Worm (Caenorhabditis elegans) whole organism, L4 larva: ENCODE data around the gene C15H9.5.

Source experiments
- D1046.2 ChIP-seq: fragments of 200-800 bp; sonication (Bioruptor generic); IDR thresholded peaks from 2 replicates; pipeline ENCODE4 v1.3.6; 2022; ENCODE audit warnings: missing genetic modification characterization, missing compliant biosample characterization
- F10B5.3 ChIP-seq: sonication (generic microtip); optimal IDR thresholded peaks from 2 replicates; lab custom pipeline; 2016; ENCODE audit warnings: mild to moderate bottlenecking, missing genetic modification characterization, missing compliant biosample characterization
- F37D6.2 ChIP-seq: sonication (generic microtip); optimal IDR thresholded peaks from 2 replicates; lab custom pipeline; 2016; ENCODE audit warnings: mild to moderate bottlenecking, missing genetic modification characterization, missing compliant biosample characterization
- F44E2.7 ChIP-seq: fragments of 200-800 bp; sonication (Bioruptor generic); IDR thresholded peaks from 2 replicates; pipeline ENCODE4 v2.1.2; 2022; ENCODE audit warnings: missing genetic modification characterization, missing compliant biosample characterization
- Y75B8A.6 ChIP-seq: fragments of 200-800 bp; sonication (Bioruptor generic); IDR thresholded peaks from 2 replicates; pipeline ENCODE4 v1.3.6; 2022; ENCODE audit warnings: missing genetic modification reagents, missing genetic modification characterization, missing compliant biosample characterization
- ZK546.5 ChIP-seq, 2 experiments: sonication (generic microtip); optimal IDR thresholded peaks; 2 replicates each; lab custom pipeline; 2017; ENCODE audit warnings: missing biosample characterization in 2 of 2, missing genetic modification characterization in 2 of 2
- aha-1 ChIP-seq: fragments of 150-350 bp; peaks from one replicate; lab custom pipeline; 2014; ENCODE audit warnings: missing biosample characterization, missing genetic modification characterization
- ama-1 ChIP-seq: fragments of 150-350 bp; optimal IDR thresholded peaks from 2 replicates; lab custom pipeline; 2014; ENCODE audit warnings: inconsistent platforms, mixed read lengths
- attf-4 ChIP-seq: sonication (generic microtip); optimal IDR thresholded peaks from 3 replicates; lab custom pipeline; 2017; ENCODE audit warnings: missing biosample characterization, missing genetic modification characterization
- ceh-32 ChIP-seq: sonication (generic microtip); optimal IDR thresholded peaks from 2 replicates; lab custom pipeline; 2016; ENCODE audit warnings: mild to moderate bottlenecking, missing genetic modification characterization, missing compliant biosample characterization; ENCODE audit not compliant: poor library complexity
- ceh-44 ChIP-seq: fragments of 200-800 bp; sonication (Bioruptor generic); IDR thresholded peaks from 2 replicates; pipeline ENCODE4 v1.3.6; 2022; ENCODE audit warnings: missing genetic modification reagents, missing genetic modification characterization, missing compliant biosample characterization
- ctbp-1 ChIP-seq: fragments of 200-800 bp; sonication (Bioruptor generic); IDR thresholded peaks from 2 replicates; pipeline ENCODE4 v1.3.6; 2022; ENCODE audit warnings: missing genetic modification reagents, missing genetic modification characterization, missing compliant biosample characterization
- daf-19 ChIP-seq: fragments of 200-800 bp; sonication (Bioruptor generic); conservative IDR thresholded peaks from 2 replicates; pipeline ENCODE4 v1.3.6; 2022; ENCODE audit warnings: missing genetic modification characterization, missing compliant biosample characterization
- daf-8 ChIP-seq: fragments of 200-800 bp; sonication (Bioruptor generic); IDR thresholded peaks from 2 replicates; pipeline ENCODE4 v1.3.6; 2022; ENCODE audit warnings: missing genetic modification characterization, missing compliant biosample characterization
- dmd-6 ChIP-seq: fragments of 200-800 bp; sonication (Bioruptor generic); IDR thresholded peaks from 2 replicates; pipeline ENCODE4 v1.3.6; 2022; ENCODE audit warnings: missing genetic modification reagents, missing genetic modification characterization, missing compliant biosample characterization
- dmd-8 ChIP-seq: fragments of 200-800 bp; sonication (Bioruptor generic); IDR thresholded peaks from 2 replicates; pipeline ENCODE4 v1.3.6; 2022; ENCODE audit warnings: missing genetic modification characterization, missing compliant biosample characterization
- duxl-1 ChIP-seq: sonication (generic microtip); optimal IDR thresholded peaks from 2 replicates; lab custom pipeline; 2016; ENCODE audit warnings: mild to moderate bottlenecking, missing genetic modification characterization, moderate library complexity, missing compliant biosample characterization; ENCODE audit not compliant: poor library complexity
- dve-1 ChIP-seq: sonication (generic microtip); optimal IDR thresholded peaks from 2 replicates; lab custom pipeline; 2017; ENCODE audit warnings: antibody characterized with exemption, mild to moderate bottlenecking, missing genetic modification characterization, missing compliant biosample characterization; ENCODE audit not compliant: insufficient read depth
- fkh-10 ChIP-seq: fragments of 150-350 bp; optimal IDR thresholded peaks from 2 replicates; lab custom pipeline; 2014; ENCODE audit warnings: missing biosample characterization, missing genetic modification reagents, missing genetic modification characterization
- fos-1 ChIP-seq: fragments of 150-350 bp; optimal IDR thresholded peaks from 2 replicates; lab custom pipeline; 2014; ENCODE audit warnings: missing biosample characterization, missing genetic modification characterization
- hlh-11 ChIP-seq: fragments of 200-800 bp; sonication (Bioruptor generic); optimal IDR thresholded peaks from 2 replicates; lab custom pipeline; 2018; ENCODE audit warnings: mild to moderate bottlenecking, missing genetic modification characterization, missing compliant biosample characterization
- lin-1 ChIP-seq: fragments of 200-800 bp; sonication (Bioruptor generic); IDR thresholded peaks from 2 replicates; pipeline ENCODE4 v1.3.6; 2022; ENCODE audit warnings: missing genetic modification reagents, missing genetic modification characterization, missing compliant biosample characterization
- lin-15B ChIP-seq: fragments of 150-350 bp; sonication (generic microtip); optimal IDR thresholded peaks from 3 replicates; lab custom pipeline; 2014; ENCODE audit warnings: missing biosample characterization, missing genetic modification characterization
- madf-5 ChIP-seq, 2 experiments: fragments of 200-800 bp; sonication (Bioruptor generic); IDR thresholded peaks; 2 replicates each; pipeline ENCODE4 v1.3.6; 2022; ENCODE audit warnings: missing compliant biosample characterization in 2 of 2, missing genetic modification characterization in 2 of 2
- mdl-1 ChIP-seq, 2 experiments: fragments of 150-350 bp in 1 of 2; sonication (generic microtip) in 1 of 2; optimal IDR thresholded peaks; 2 replicates each; lab custom pipeline; 2014 to 2017; ENCODE audit warnings: missing biosample characterization in 2 of 2, missing genetic modification characterization in 2 of 2
- mxl-2 ChIP-seq: fragments of 200-800 bp; sonication (Bioruptor generic); conservative IDR thresholded peaks from 2 replicates; pipeline ENCODE4 v1.3.6; 2022; ENCODE audit warnings: missing genetic modification reagents, missing genetic modification characterization, missing compliant biosample characterization
- nhr-25 ChIP-seq: sonication (generic microtip); optimal IDR thresholded peaks from 2 replicates; lab custom pipeline; 2017; ENCODE audit warnings: missing genetic modification characterization, mild to moderate bottlenecking, missing compliant biosample characterization, antibody characterized with exemption, moderate library complexity, borderline replicate concordance; ENCODE audit not compliant: insufficient read depth
- nhr-28 ChIP-seq: fragments of 150-350 bp; optimal IDR thresholded peaks from 2 replicates; lab custom pipeline; 2014; ENCODE audit warnings: missing biosample characterization, missing genetic modification characterization
- nhr-48 ChIP-seq: sonication (generic microtip); optimal IDR thresholded peaks from 2 replicates; lab custom pipeline; 2016; ENCODE audit warnings: mild to moderate bottlenecking, missing genetic modification characterization, missing compliant biosample characterization
- nhr-76 ChIP-seq: fragments of 150-350 bp; optimal IDR thresholded peaks from 2 replicates; lab custom pipeline; 2014; ENCODE audit warnings: missing biosample characterization, missing genetic modification characterization
- nhr-77 ChIP-seq: fragments of 150-350 bp; optimal IDR thresholded peaks from 2 replicates; lab custom pipeline; 2014; ENCODE audit warnings: missing biosample characterization, missing genetic modification characterization
- pha-4 ChIP-seq, 2 experiments: fragments of 150-350 bp in 1 of 2; fragments of 200-800 bp in 1 of 2; sonication (Bioruptor generic) in 1 of 2; IDR thresholded peaks in 1 of 2; optimal IDR thresholded peaks in 1 of 2; 2 replicates each; pipeline versions ENCODE4 v1.3.6 to Lab custom; 2014 to 2022; ENCODE audit warnings: missing genetic modification characterization in 2 of 2, missing genetic modification reagents in 2 of 2, missing biosample characterization in 1 of 2, missing compliant biosample characterization in 1 of 2
- php-3 ChIP-seq: fragments of 200-800 bp; sonication (Bioruptor generic); IDR thresholded peaks from 2 replicates; pipeline ENCODE4 v1.3.6; 2022; ENCODE audit warnings: missing genetic modification reagents, missing genetic modification characterization, missing compliant biosample characterization
- pqm-1 ChIP-seq: sonication (generic microtip); optimal IDR thresholded peaks from 2 replicates; lab custom pipeline; 2017; ENCODE audit warnings: missing biosample characterization, missing genetic modification characterization
- saeg-2 ChIP-seq: fragments of 200-800 bp; sonication (Bioruptor generic); IDR thresholded peaks from 2 replicates; pipeline ENCODE4 v1.3.6; 2022; ENCODE audit warnings: missing genetic modification reagents, missing genetic modification characterization, missing compliant biosample characterization
- skn-1 ChIP-seq: fragments of 150-350 bp; optimal IDR thresholded peaks from 2 replicates; lab custom pipeline; 2014; ENCODE audit warnings: missing biosample characterization, missing genetic modification characterization
- snpc-4 ChIP-seq: fragments of 150-350 bp; optimal IDR thresholded peaks from 2 replicates; lab custom pipeline; 2014; ENCODE audit warnings: missing biosample characterization, missing genetic modification characterization
- spr-1 ChIP-seq: sonication (generic microtip); optimal IDR thresholded peaks from 2 replicates; lab custom pipeline; 2016; ENCODE audit warnings: mild to moderate bottlenecking, missing genetic modification characterization, missing compliant biosample characterization
- tra-1 ChIP-seq: fragments of 200-800 bp; sonication (Bioruptor generic); IDR thresholded peaks from 2 replicates; pipeline ENCODE4 v1.3.6; 2022; ENCODE audit warnings: missing genetic modification reagents, missing genetic modification characterization, missing compliant biosample characterization
- vab-7 ChIP-seq: fragments of 200-800 bp; sonication (Bioruptor generic); IDR thresholded peaks from 2 replicates; pipeline ENCODE4 v1.3.6; 2022; ENCODE audit warnings: missing genetic modification reagents, missing genetic modification characterization, missing compliant biosample characterization
- zfp-2 ChIP-seq: sonication (generic microtip); optimal IDR thresholded peaks from 2 replicates; lab custom pipeline; 2016; ENCODE audit warnings: mild to moderate bottlenecking, missing genetic modification characterization, missing compliant biosample characterization
- zip-11 ChIP-seq: fragments of 200-800 bp; sonication (Bioruptor generic); IDR thresholded peaks from 2 replicates; pipeline ENCODE4 v1.3.6; 2022; ENCODE audit warnings: missing genetic modification characterization, missing compliant biosample characterization
- ztf-11 ChIP-seq: fragments of 150-350 bp; optimal IDR thresholded peaks from 2 replicates; lab custom pipeline; 2014; ENCODE audit warnings: missing biosample characterization, missing genetic modification characterization

Gene C15H9.5

DNA sequence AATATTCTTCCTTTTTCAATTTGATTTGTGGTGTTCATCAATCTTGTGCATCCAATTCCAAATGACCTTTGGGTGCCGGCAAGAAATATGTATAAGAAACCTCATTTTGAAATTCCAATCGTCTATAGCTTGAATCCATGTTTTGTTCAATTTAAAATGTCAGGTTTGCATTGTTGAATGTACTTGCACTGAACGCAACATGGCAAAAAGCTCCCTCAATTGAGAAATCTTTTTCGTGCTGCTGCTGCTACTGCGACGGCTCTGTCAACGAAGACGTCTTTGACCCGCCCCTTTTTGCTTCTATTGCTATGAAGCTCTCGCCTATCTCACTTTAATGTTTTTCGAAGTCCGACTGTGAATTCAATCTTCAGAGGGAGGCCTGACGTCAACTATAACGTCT, 17.9 kb upstream of the C15H9.5 start, which contains the start of gene lgc-58:
TSS of gene lgc-58 (plus strand) at position 301 of the 400 bp plus-strand sequence.
- TF ChIP-seq lin-1 (GFP tag; lab: Robert Waterston, UW) (no peak), pha-4 (GFP tag; IDR thresholded peaks at IDR 0.05; lab: Robert Waterston, UW) (no peak), pha-4 (tag; optimal IDR thresholded peaks at IDR 0.05; lab: Kevin White, UChicago) (no peak), dve-1 (tag; lab: Kevin White, UChicago) (no peak), lin-15B (tag; lab: Kevin White, UChicago) (no peak), spr-1 (tag; lab: Kevin White, UChicago) (no peak), attf-4 (no peak), nhr-25 (no peak), daf-8 (GFP tag; lab: Robert Waterston, UW) (no peak)

DNA sequence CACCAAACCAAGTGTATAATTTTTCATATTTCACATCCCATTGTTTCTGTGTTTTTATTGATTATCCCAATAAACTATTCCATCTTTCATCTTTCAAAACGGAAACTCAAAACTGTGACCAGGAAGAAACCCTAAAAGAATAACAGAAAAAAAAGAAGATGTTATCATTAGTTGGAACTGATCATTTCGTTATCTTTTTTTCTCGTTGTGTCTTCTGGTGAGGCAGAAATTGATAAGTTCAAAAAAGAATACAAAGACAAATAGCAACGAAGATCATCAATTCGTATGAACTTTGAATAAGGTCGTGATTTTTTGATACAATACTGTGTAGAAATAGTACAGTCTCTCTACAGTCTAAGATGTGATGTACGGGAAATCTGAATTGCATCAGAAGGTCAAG, 11.3 kb upstream of the C15H9.5 start:
- TF ChIP-seq mdl-1 (tag; optimal IDR thresholded peaks at IDR 0.05; lab: Kevin White, UChicago) (no peak), nhr-77 (peak; percentile 7), fkh-10 (GFP tag; lab: Kevin White, UChicago) (no peak), pqm-1 (tag; lab: Kevin White, UChicago) (peak; percentile 40), nhr-28 (tag; lab: Kevin White, UChicago) (peak; percentile 81), hlh-11 (peak; percentile 3), dmd-6 (GFP tag; lab: Robert Waterston, UW) (peak; percentile 48; the same call in 1 of the 2 replicates), ceh-44 (no peak), tra-1 (0 out of 2 replicates have a peak, but pooled peaks have one; percentile 30)
- TF ChIP-seq, all 104 proteins: peak for 6

DNA sequence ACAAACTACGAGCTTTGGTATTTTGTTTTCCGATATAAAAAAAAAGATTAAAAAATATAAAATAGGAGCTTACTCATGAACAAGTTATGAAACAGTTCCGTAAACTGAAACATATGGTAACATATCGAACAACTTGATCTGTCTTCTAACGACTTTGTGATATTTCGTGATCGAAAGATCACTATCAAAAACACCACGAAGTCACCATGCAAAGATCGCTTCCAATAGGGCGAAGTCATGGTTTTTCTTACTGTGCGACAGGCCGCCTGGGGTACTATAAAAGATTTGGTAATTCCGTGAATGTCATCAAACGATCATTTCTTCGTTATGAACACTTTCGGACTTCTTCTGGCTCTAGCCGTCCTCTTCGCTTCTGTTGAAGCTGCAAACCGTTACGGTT, 10.4 kb upstream of the C15H9.5 start, which contains the start of gene C45B2.3:
TSS of gene C45B2.3 (plus strand) at position 301 of the 400 bp plus-strand sequence.
- TF ChIP-seq snpc-4, result no peak
- no peak for TF ChIP-seq zip-11 (GFP tag; lab: Robert Waterston, UW)

DNA sequence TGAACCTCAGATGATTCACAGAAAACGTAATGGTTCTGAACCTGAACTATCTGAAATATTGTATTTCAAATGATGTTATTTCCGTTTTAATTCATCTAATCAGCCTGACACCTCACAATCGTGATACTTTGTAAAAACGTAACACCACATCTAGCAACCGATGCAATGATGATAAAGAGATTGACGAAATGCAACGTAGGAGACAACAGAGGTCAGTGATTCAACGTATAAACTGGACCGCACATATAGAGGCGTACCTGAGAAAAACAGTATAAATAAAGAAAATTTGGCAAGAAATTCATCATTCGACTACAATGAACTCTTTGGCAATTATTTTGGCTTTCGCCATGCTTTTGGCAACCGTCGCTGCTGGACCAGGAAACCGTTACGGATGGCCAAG, 8.7 kb upstream of the C15H9.5 start, which contains the start of gene C45B2.2:
TSS of gene C45B2.2 (plus strand) at position 301 of the 400 bp plus-strand sequence.
- TF ChIP-seq ZK546.5 (tag; optimal IDR thresholded peaks at IDR 0.05; lab: Kevin White, UChicago) (no peak), madf-5 (GFP tag; IDR thresholded peaks at IDR 0.05; lab: Robert Waterston, UW) (no peak), vab-7 (GFP tag; lab: Robert Waterston, UW) (no peak), daf-19 (GFP tag; lab: Robert Waterston, UW) (no peak), hlh-11 (no peak), F10B5.3 (tag; lab: Kevin White, UChicago) (no peak), lin-15B (tag; lab: Kevin White, UChicago) (no peak), aha-1 (tag; lab: Kevin White, UChicago) (no peak), F44E2.7 (GFP tag; lab: Robert Waterston, UW) (no peak), Y75B8A.6 (GFP tag; lab: Robert Waterston, UW) (no peak), pqm-1 (tag; lab: Kevin White, UChicago) (no peak)

DNA sequence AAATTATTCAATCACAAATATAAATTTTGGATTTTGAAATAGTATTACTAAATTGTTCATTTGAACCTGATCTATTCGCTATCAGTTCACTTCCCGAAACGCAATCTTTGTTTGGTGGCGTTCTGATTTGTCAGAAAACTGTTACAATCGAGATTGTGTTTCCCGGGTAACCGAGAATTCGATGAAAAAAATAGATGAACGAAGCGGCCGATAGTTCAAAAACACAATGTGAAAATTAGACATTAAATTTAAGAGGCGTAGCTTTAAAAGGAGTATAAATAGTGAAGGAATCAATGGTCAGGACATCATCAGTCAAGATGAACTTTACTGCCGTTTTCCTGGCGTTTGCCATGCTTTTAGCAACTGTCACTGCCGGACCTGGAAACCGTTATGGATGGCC, 7.3 kb upstream of the C15H9.5 start, which contains the start of gene C45B2.1:
TSS of gene C45B2.1 (plus strand) at position 301 of the 400 bp plus-strand sequence.
- TF ChIP-seq mxl-2 (GFP tag; lab: Robert Waterston, UW) (no peak), F37D6.2 (tag; lab: Kevin White, UChicago) (no peak), duxl-1 (no peak), skn-1 (tag; lab: Kevin White, UChicago) (no peak), daf-8 (GFP tag; lab: Robert Waterston, UW) (no peak), nhr-76 (tag; lab: Kevin White, UChicago) (no peak), saeg-2 (GFP tag; lab: Robert Waterston, UW) (no peak), ama-1 (lab: Kevin White, UChicago) (no peak), ztf-11 (tag; lab: Kevin White, UChicago) (no peak), Y75B8A.6 (GFP tag; lab: Robert Waterston, UW) (no peak), ctbp-1 (GFP tag; lab: Robert Waterston, UW) (no peak), D1046.2 (no peak), nhr-48 (tag; lab: Kevin White, UChicago) (no peak), dmd-8 (GFP tag; lab: Robert Waterston, UW) (no peak), fos-1 (tag; lab: Kevin White, UChicago) (no peak), snpc-4 (no peak), F10B5.3 (tag; lab: Kevin White, UChicago) (no peak), zfp-2 (tag; lab: Kevin White, UChicago) (no peak), php-3 (GFP tag; lab: Robert Waterston, UW) (no peak), ceh-32 (tag; lab: Kevin White, UChicago) (no peak)
